Fruit fly (Drosophila melanogaster): ENCODE measurements around the gene Tl.

DNA sequence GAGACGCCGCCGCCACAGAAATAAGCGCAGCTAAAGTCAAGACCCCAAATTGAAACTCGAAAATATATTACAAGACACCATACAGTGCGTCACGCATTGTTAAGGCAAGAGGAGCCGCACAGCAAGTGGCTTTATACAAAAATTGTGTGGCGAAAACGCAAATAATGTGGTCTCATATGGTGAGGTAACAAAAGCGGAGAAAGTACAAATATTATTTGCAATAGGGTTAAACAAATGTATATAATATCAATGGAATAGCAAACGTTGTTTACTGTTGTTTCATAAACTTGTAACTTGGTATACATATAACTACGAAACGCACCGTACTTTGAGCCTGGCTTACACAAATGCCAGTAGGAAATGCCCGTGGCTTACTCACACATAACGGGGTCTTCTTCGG lies 6.0 kb downstream of the Tl start:
- no peak for TF ChIP-seq CG7045 (GFP tag; optimal IDR thresholded peaks at IDR 0.05)
- TF ChIP-seq Clk (GFP tag; optimal IDR thresholded peaks at IDR 0.05) = no peak
